Worm (Caenorhabditis elegans) whole organism, L4 larva: ENCODE measurements around the gene his-73.

Experiments
- T20F7.1 ChIP-seq: fragments of 200-800 bp; sonication (Bioruptor generic); optimal IDR thresholded peaks from 2 replicates; lab custom pipeline; 2018; ENCODE audit warnings: mild to moderate bottlenecking, missing genetic modification characterization, missing compliant biosample characterization
- egl-27 ChIP-seq: sonication (generic microtip); optimal IDR thresholded peaks from 3 replicates; lab custom pipeline; 2017; ENCODE audit warnings: missing biosample characterization, missing genetic modification reagents, missing genetic modification characterization
- lsy-2 ChIP-seq, 2 experiments: fragments of 150-350 bp in 1 of 2; sonication (generic microtip) in 1 of 2; optimal IDR thresholded peaks; 2 replicates each; lab custom pipeline; 2014 to 2017; ENCODE audit warnings: missing biosample characterization in 2 of 2, missing genetic modification characterization in 2 of 2
- mep-1 ChIP-seq: fragments of 150-350 bp; sonication (generic microtip); optimal IDR thresholded peaks from 3 replicates; lab custom pipeline; 2014; ENCODE audit warnings: missing biosample characterization, missing genetic modification characterization
- nhr-28 ChIP-seq: fragments of 150-350 bp; optimal IDR thresholded peaks from 2 replicates; lab custom pipeline; 2014; ENCODE audit warnings: missing biosample characterization, missing genetic modification characterization
- sdz-12 ChIP-seq: fragments of 200-800 bp; sonication (Bioruptor generic); optimal IDR thresholded peaks from 2 replicates; lab custom pipeline; 2018; ENCODE audit warnings: mild to moderate bottlenecking, missing genetic modification characterization, missing compliant biosample characterization
- snpc-4 ChIP-seq: fragments of 150-350 bp; optimal IDR thresholded peaks from 2 replicates; lab custom pipeline; 2014; ENCODE audit warnings: missing biosample characterization, missing genetic modification characterization
- zag-1 ChIP-seq: fragments of 150-350 bp; optimal IDR thresholded peaks from 2 replicates; lab custom pipeline; 2014; ENCODE audit warnings: missing biosample characterization, missing genetic modification characterization

- TF ChIP-seq nhr-28 (tag; lab: Kevin White, UChicago) (peak; percentile 61), sdz-12 (no peak), egl-27 (tag; lab: Kevin White, UChicago) (no peak), mep-1 (tag; lab: Kevin White, UChicago) (peak; percentile 15), snpc-4 (tag; lab: Kevin White, UChicago) (no peak), lsy-2 (tag; optimal IDR thresholded peaks at IDR 0.05; lab: Kevin White, UChicago) (no peak), zag-1 (no peak), T20F7.1 (GFP tag; lab: Kevin White, UChicago) (no peak)
Observed at ce11 chrII:13165683-13166259, 17.7 kb upstream of the his-73 start, which contains the start of gene moe-3.
